Worm (Caenorhabditis elegans) whole organism, L4 larva: ENCODE measurements around the gene Y6E2A.1.

Experiments used
- Y105C5A.15 ChIP-seq: fragments of 200-800 bp; sonication (Bioruptor generic); IDR thresholded peaks from 2 replicates; pipeline ENCODE4 v1.3.6; 2022; ENCODE audit warnings: missing genetic modification characterization, missing compliant biosample characterization
- Y5F2A.4 ChIP-seq: fragments of 200-800 bp; sonication (Bioruptor generic); optimal IDR thresholded peaks from 2 replicates; lab custom pipeline; 2018; ENCODE audit warnings: mild to moderate bottlenecking, missing genetic modification characterization, missing compliant biosample characterization
- aha-1 ChIP-seq: fragments of 150-350 bp; peaks from one replicate; lab custom pipeline; 2014; ENCODE audit warnings: missing biosample characterization, missing genetic modification characterization
- aly-2 ChIP-seq: sonication (generic microtip); optimal IDR thresholded peaks from 2 replicates; lab custom pipeline; 2018; ENCODE audit warnings: missing biosample characterization, missing genetic modification characterization
- ceh-28 ChIP-seq: fragments of 150-350 bp; optimal IDR thresholded peaks from 2 replicates; lab custom pipeline; 2014; ENCODE audit warnings: missing biosample characterization, missing genetic modification reagents, missing genetic modification characterization
- ceh-44 ChIP-seq: fragments of 200-800 bp; sonication (Bioruptor generic); IDR thresholded peaks from 2 replicates; pipeline ENCODE4 v1.3.6; 2022; ENCODE audit warnings: missing genetic modification reagents, missing genetic modification characterization, missing compliant biosample characterization
- ceh-62 ChIP-seq: sonication (generic microtip); optimal IDR thresholded peaks from 2 replicates; lab custom pipeline; 2017; ENCODE audit warnings: missing biosample characterization, missing genetic modification characterization
- daf-16 ChIP-seq, 3 experiments: sonication (generic microtip); optimal IDR thresholded peaks; 2 replicates each; lab custom pipeline; 2016 to 2017; ENCODE audit warnings: missing genetic modification characterization in 3 of 3, missing genetic modification reagents in 3 of 3, mild to moderate bottlenecking in 2 of 3, missing compliant biosample characterization in 2 of 3, missing biosample characterization in 1 of 3, moderate library complexity in 1 of 3
- daf-8 ChIP-seq: fragments of 200-800 bp; sonication (Bioruptor generic); IDR thresholded peaks from 2 replicates; pipeline ENCODE4 v1.3.6; 2022; ENCODE audit warnings: missing genetic modification characterization, missing compliant biosample characterization
- dve-1 ChIP-seq: sonication (generic microtip); optimal IDR thresholded peaks from 2 replicates; lab custom pipeline; 2017; ENCODE audit warnings: antibody characterized with exemption, mild to moderate bottlenecking, missing genetic modification characterization, missing compliant biosample characterization; ENCODE audit not compliant: insufficient read depth
- gei-8 ChIP-seq: fragments of 200-800 bp; sonication (Bioruptor generic); optimal IDR thresholded peaks from 2 replicates; lab custom pipeline; 2018; ENCODE audit warnings: mild to moderate bottlenecking, missing genetic modification characterization, missing compliant biosample characterization
- hif-1 ChIP-seq, 2 experiments: sonication (generic microtip); optimal IDR thresholded peaks; 2 replicates each; lab custom pipeline; 2016 to 2017; ENCODE audit warnings: missing compliant biosample characterization in 2 of 2, missing genetic modification characterization in 2 of 2, missing genetic modification reagents in 2 of 2, missing genotype in 2 of 2, mild to moderate bottlenecking in 1 of 2
- lin-15B ChIP-seq: fragments of 150-350 bp; sonication (generic microtip); optimal IDR thresholded peaks from 3 replicates; lab custom pipeline; 2014; ENCODE audit warnings: missing biosample characterization, missing genetic modification characterization
- lin-39 ChIP-seq: fragments of 150-350 bp; optimal IDR thresholded peaks from 2 replicates; lab custom pipeline; 2014; ENCODE audit warnings: missing biosample characterization, missing genetic modification reagents, missing genetic modification characterization
- lsy-2 ChIP-seq, 2 experiments: fragments of 150-350 bp in 1 of 2; sonication (generic microtip) in 1 of 2; optimal IDR thresholded peaks; 2 replicates each; lab custom pipeline; 2014 to 2017; ENCODE audit warnings: missing biosample characterization in 2 of 2, missing genetic modification characterization in 2 of 2
- madf-5 ChIP-seq, 2 experiments: fragments of 200-800 bp; sonication (Bioruptor generic); IDR thresholded peaks; 2 replicates each; pipeline ENCODE4 v1.3.6; 2022; ENCODE audit warnings: missing compliant biosample characterization in 2 of 2, missing genetic modification characterization in 2 of 2
- madf-9 ChIP-seq: fragments of 200-800 bp; sonication (Bioruptor generic); conservative IDR thresholded peaks from 2 replicates; pipeline ENCODE4 v1.3.6; 2022; ENCODE audit warnings: missing genetic modification reagents, missing genetic modification characterization, missing compliant biosample characterization
- mdl-1 ChIP-seq, 2 experiments: fragments of 150-350 bp in 1 of 2; sonication (generic microtip) in 1 of 2; optimal IDR thresholded peaks; 2 replicates each; lab custom pipeline; 2014 to 2017; ENCODE audit warnings: missing biosample characterization in 2 of 2, missing genetic modification characterization in 2 of 2
- mes-2 ChIP-seq: sonication (generic microtip); optimal IDR thresholded peaks from 2 replicates; lab custom pipeline; 2016; ENCODE audit warnings: missing genotype, mild to moderate bottlenecking, missing genetic modification characterization, missing compliant biosample characterization; ENCODE audit not compliant: poor library complexity, severe bottlenecking
- nhr-10 ChIP-seq: fragments of 150-350 bp; optimal IDR thresholded peaks from 2 replicates; lab custom pipeline; 2014; ENCODE audit warnings: missing biosample characterization, missing genetic modification characterization
- nhr-11 ChIP-seq: fragments of 150-350 bp; optimal IDR thresholded peaks from 2 replicates; lab custom pipeline; 2014; ENCODE audit warnings: missing biosample characterization, missing genetic modification characterization
- nhr-48 ChIP-seq: sonication (generic microtip); optimal IDR thresholded peaks from 2 replicates; lab custom pipeline; 2016; ENCODE audit warnings: mild to moderate bottlenecking, missing genetic modification characterization, missing compliant biosample characterization
- nhr-6 ChIP-seq: fragments of 150-350 bp; optimal IDR thresholded peaks from 2 replicates; lab custom pipeline; 2014; ENCODE audit warnings: missing biosample characterization, missing genetic modification characterization
- nhr-77 ChIP-seq: fragments of 150-350 bp; optimal IDR thresholded peaks from 2 replicates; lab custom pipeline; 2014; ENCODE audit warnings: missing biosample characterization, missing genetic modification characterization
- pha-4 ChIP-seq, 2 experiments: fragments of 150-350 bp in 1 of 2; fragments of 200-800 bp in 1 of 2; sonication (Bioruptor generic) in 1 of 2; IDR thresholded peaks in 1 of 2; optimal IDR thresholded peaks in 1 of 2; 2 replicates each; pipeline versions ENCODE4 v1.3.6 to Lab custom; 2014 to 2022; ENCODE audit warnings: missing genetic modification characterization in 2 of 2, missing genetic modification reagents in 2 of 2, missing biosample characterization in 1 of 2, missing compliant biosample characterization in 1 of 2
- skn-1 ChIP-seq: fragments of 150-350 bp; optimal IDR thresholded peaks from 2 replicates; lab custom pipeline; 2014; ENCODE audit warnings: missing biosample characterization, missing genetic modification characterization
- spr-1 ChIP-seq: sonication (generic microtip); optimal IDR thresholded peaks from 2 replicates; lab custom pipeline; 2016; ENCODE audit warnings: mild to moderate bottlenecking, missing genetic modification characterization, missing compliant biosample characterization
- tag-97 ChIP-seq: fragments of 200-800 bp; sonication (Bioruptor generic); IDR thresholded peaks from 2 replicates; pipeline ENCODE4 v1.3.6; 2022; ENCODE audit warnings: missing genetic modification characterization, missing compliant biosample characterization
- tra-1 ChIP-seq: fragments of 200-800 bp; sonication (Bioruptor generic); IDR thresholded peaks from 2 replicates; pipeline ENCODE4 v1.3.6; 2022; ENCODE audit warnings: missing genetic modification reagents, missing genetic modification characterization, missing compliant biosample characterization
- unc-62 ChIP-seq, 3 experiments: fragments of 150-350 bp in 1 of 3; sonication (generic microtip); optimal IDR thresholded peaks in 2 of 3; peaks in 1 of 3; 1 replicate in 1 of 3; 2 replicates in 2 of 3; lab custom pipeline; 2014 to 2017; ENCODE audit warnings: missing biosample characterization in 3 of 3, missing genetic modification characterization in 3 of 3, missing genetic modification reagents in 3 of 3, missing genotype in 1 of 3
- zag-1 ChIP-seq: fragments of 150-350 bp; optimal IDR thresholded peaks from 2 replicates; lab custom pipeline; 2014; ENCODE audit warnings: missing biosample characterization, missing genetic modification characterization
- ztf-11 ChIP-seq: fragments of 150-350 bp; optimal IDR thresholded peaks from 2 replicates; lab custom pipeline; 2014; ENCODE audit warnings: missing biosample characterization, missing genetic modification characterization

Y6E2A.1 gene

ce11 chrV:15726610-15727009 is 16.3 kb upstream of the Y6E2A.1 start, which contains the start of the genes irld-57 and sfxn-1.3:
irld-57 (minus strand) TSS chrV:15726710.
sfxn-1.3 (plus strand) TSS chrV:15726841.
- TF ChIP-seq skn-1 (no peak), nhr-48 (tag; lab: Kevin White, UChicago) (no peak), lin-39 (tag; lab: Kevin White, UChicago) (no peak), unc-62 (GFP tag; optimal IDR thresholded peaks at IDR 0.05 in 1 of 2; lab: Kevin White, UChicago) (no peak), unc-62 (tag; optimal IDR thresholded peaks at IDR 0.05; lab: Kevin White, UChicago) (no peak), ceh-28 (no peak), lin-15B (tag; lab: Kevin White, UChicago) (no peak)

ce11 chrV:15721888-15722287 is 11.6 kb upstream of the Y6E2A.1 start, which contains the start of gene srh-140:
srh-140 (plus strand) TSS chrV:15722188.
- TF ChIP-seq lin-39 (tag; lab: Kevin White, UChicago) (no peak), nhr-10 (tag; lab: Kevin White, UChicago) (no peak), pha-4 (GFP tag; IDR thresholded peaks at IDR 0.05; lab: Robert Waterston, UW) (no peak), pha-4 (tag; optimal IDR thresholded peaks at IDR 0.05; lab: Kevin White, UChicago) (no peak), ztf-11 (tag; lab: Kevin White, UChicago) (no peak), nhr-11 (tag; lab: Kevin White, UChicago) (no peak), nhr-6 (no peak)

- TF ChIP-seq madf-5 (GFP tag; IDR thresholded peaks at IDR 0.05; lab: Robert Waterston, UW) (no peak), aha-1 (tag; lab: Kevin White, UChicago) (peak; percentile 24), daf-8 (GFP tag; lab: Robert Waterston, UW) (no peak)
- TF ChIP-seq, all 104 proteins: peak for 1
Observed at ce11 chrV:15721431-15721830, 11.1 kb upstream of the Y6E2A.1 start.

ce11 chrV:15719570-15719969 is 9.3 kb upstream of the Y6E2A.1 start, which contains the start of gene Y6E2A.7:
Y6E2A.7 (plus strand) TSS chrV:15719870.
- TF ChIP-seq madf-9 (GFP tag; lab: Robert Waterston, UW) (no peak), Y5F2A.4 (GFP tag; lab: Kevin White, UChicago) (no peak), tra-1 (GFP tag; lab: Robert Waterston, UW) (no peak), tag-97 (GFP tag; lab: Robert Waterston, UW) (no peak), mes-2 (tag; lab: Kevin White, UChicago) (no peak), lsy-2 (tag; optimal IDR thresholded peaks at IDR 0.05; lab: Kevin White, UChicago) (no peak), ceh-62 (tag; lab: Kevin White, UChicago) (no peak)

ce11 chrV:15718562-15718961 is 8.3 kb upstream of the Y6E2A.1 start, which contains the start of gene Y6E2A.5:
Y6E2A.5 (minus strand) TSS chrV:15718662.
- no peak for TF ChIP-seq ceh-44 (GFP tag; lab: Robert Waterston, UW)
- TF ChIP-seq hif-1 (tag; optimal IDR thresholded peaks at IDR 0.05; lab: Kevin White, UChicago): no peak
- TF ChIP-seq nhr-48 (tag; lab: Kevin White, UChicago): no peak
- peak in 1 of 2 experiments; percentile 18 for TF ChIP-seq unc-62 (GFP tag; optimal IDR thresholded peaks at IDR 0.05 in 1 of 2; lab: Kevin White, UChicago)
- TF ChIP-seq unc-62 (tag; optimal IDR thresholded peaks at IDR 0.05; lab: Kevin White, UChicago): no peak

- TF ChIP-seq aly-2: no peak
- TF ChIP-seq gei-8 (GFP tag; lab: Kevin White, UChicago): no peak
- TF ChIP-seq zag-1 (tag; lab: Kevin White, UChicago): no peak
- no peak for TF ChIP-seq Y105C5A.15 (GFP tag; lab: Robert Waterston, UW)
- TF ChIP-seq nhr-48 (tag; lab: Kevin White, UChicago): no peak
- TF ChIP-seq ceh-62 (tag; lab: Kevin White, UChicago): no peak
Observed at ce11 chrV:15716679-15717078, 6.4 kb upstream of the Y6E2A.1 start, which contains the start of gene Y6E2A.4. Y6E2A.4 (minus strand) TSS chrV:15716779.

- TF ChIP-seq nhr-77 (tag; lab: Kevin White, UChicago): no peak
- peak; percentile 27 for TF ChIP-seq dve-1 (tag; lab: Kevin White, UChicago)
- TF ChIP-seq daf-16 (GFP tag; optimal IDR thresholded peaks at IDR 0.05; lab: Kevin White, UChicago): peak in 1 of 2 experiments; percentile 83
- peak; percentile 94 for TF ChIP-seq daf-16 (tag; optimal IDR thresholded peaks at IDR 0.05; lab: Kevin White, UChicago)
- TF ChIP-seq spr-1 (tag; lab: Kevin White, UChicago): no peak
- TF ChIP-seq unc-62 (GFP tag; optimal IDR thresholded peaks at IDR 0.05 in 1 of 2; lab: Kevin White, UChicago): peak in 1 of 2 experiments; percentile 54
- no peak for TF ChIP-seq unc-62 (tag; optimal IDR thresholded peaks at IDR 0.05; lab: Kevin White, UChicago)
- TF ChIP-seq mdl-1 (tag; optimal IDR thresholded peaks at IDR 0.05; lab: Kevin White, UChicago): peak in 1 of 2 experiments; percentile 11
Observed at ce11 chrV:15715636-15716035, 5.3 kb upstream of the Y6E2A.1 start.
